Fruit fly (Drosophila melanogaster): ENCODE measurements around the gene LysE.

LysE gene

DNA sequence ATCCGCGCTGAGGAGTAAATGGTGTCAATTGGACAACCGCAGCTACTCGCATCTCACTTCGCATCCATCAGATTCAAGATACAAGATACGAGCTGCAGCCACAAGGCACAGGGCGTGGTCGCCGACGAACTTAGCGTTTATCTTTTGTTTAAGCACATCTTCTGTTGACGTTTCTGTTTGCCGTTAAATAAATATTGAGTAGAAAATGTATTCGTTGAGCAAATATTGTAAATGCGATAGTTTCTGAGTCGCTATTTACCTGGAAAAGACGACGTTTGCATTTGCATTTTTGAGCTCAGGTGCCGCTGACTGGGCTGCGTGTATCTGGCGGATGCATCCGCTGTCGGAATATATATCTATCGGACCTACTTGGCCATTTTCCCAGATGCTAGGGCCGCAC is 46.4 kb upstream of the LysE start (continued):
- TF ChIP-seq CG14860 (GFP tag; IDR thresholded peaks at IDR 0.05; ENCODE audit: partially characterized antibody), result no peak
- TF ChIP-seq mam (GFP tag; optimal IDR thresholded peaks at IDR 0.05), result no peak
- TF ChIP-seq BEAF-32 (GFP tag; optimal IDR thresholded peaks at IDR 0.05), result no peak
- TF ChIP-seq emc (GFP tag; optimal IDR thresholded peaks at IDR 0.05), result no peak
- no peak for TF ChIP-seq cad (GFP tag; optimal IDR thresholded peaks at IDR 0.05)
- peak; percentile 16 for TF ChIP-seq CG12942 (GFP tag; optimal IDR thresholded peaks at IDR 0.05)
- TF ChIP-seq CG5180 (GFP tag; optimal IDR thresholded peaks at IDR 0.05), result peak; percentile 71
- no peak for TF ChIP-seq gsb (GFP tag; IDR thresholded peaks at IDR 0.05)
- no peak for TF ChIP-seq toy (GFP tag; IDR thresholded peaks at IDR 0.05)
- no peak for TF ChIP-seq prd (optimal IDR thresholded peaks at IDR 0.05)
- peak; percentile 10; the same call in 1 of the 3 replicates for TF ChIP-seq prd (GFP tag; IDR thresholded peaks at IDR 0.05)
- TF ChIP-seq dimm (GFP tag; IDR thresholded peaks at IDR 0.05), result no peak
- TF ChIP-seq Drgx (GFP tag; IDR thresholded peaks at IDR 0.05), result no peak
- TF ChIP-seq HmgD (GFP tag; optimal IDR thresholded peaks at IDR 0.05), result no peak
- TF ChIP-seq Hand (GFP tag; optimal IDR thresholded peaks at IDR 0.05), result no peak
- peak; percentile 20 for TF ChIP-seq NC2β (GFP tag; optimal IDR thresholded peaks at IDR 0.05)
- TF ChIP-seq ap (GFP tag; IDR thresholded peaks at IDR 0.05), result 0 out of 2 replicates have a peak, but pooled peaks have one; percentile 10
- no peak for TF ChIP-seq Bteb2 (GFP tag; optimal IDR thresholded peaks at IDR 0.05)
- TF ChIP-seq wor (GFP tag; IDR thresholded peaks at IDR 0.05), result no peak
- no peak for TF ChIP-seq row (GFP tag; IDR thresholded peaks at IDR 0.05)
- peak; percentile 65 for TF ChIP-seq gcm (GFP tag; optimal IDR thresholded peaks at IDR 0.05)
- TF ChIP-seq CG10462 (GFP tag; optimal IDR thresholded peaks at IDR 0.05), result no peak
- TF ChIP-seq Doc2 (GFP tag; IDR thresholded peaks at IDR 0.05), result no peak
- TF ChIP-seq Nf-YB (GFP tag; optimal IDR thresholded peaks at IDR 0.05), result peak; percentile 41
- no peak for TF ChIP-seq maf-S (GFP tag; optimal IDR thresholded peaks at IDR 0.05)
- TF ChIP-seq ttk (GFP tag; IDR thresholded peaks at IDR 0.05), result no peak
- no peak for TF ChIP-seq esg (GFP tag; conservative IDR thresholded peaks at IDR 0.05)
- TF ChIP-seq dpn (GFP tag; optimal IDR thresholded peaks at IDR 0.05), result no peak
- TF ChIP-seq gce (GFP tag; IDR thresholded peaks at IDR 0.05), result peak; percentile 76
- TF ChIP-seq Ravus (GFP tag; IDR thresholded peaks at IDR 0.05), result no peak
- TF ChIP-seq Dek (tag; optimal IDR thresholded peaks at IDR 0.05), result no peak
- TF ChIP-seq Hr3 (GFP tag; optimal IDR thresholded peaks at IDR 0.05), result no peak
- peak; percentile 47 for TF ChIP-seq CG18599 (GFP tag; optimal IDR thresholded peaks at IDR 0.05)
- TF ChIP-seq CG6272 (GFP tag; IDR thresholded peaks at IDR 0.05), result no peak
- peak; percentile 58 for TF ChIP-seq dmrt11E (tag; optimal IDR thresholded peaks at IDR 0.05)
- TF ChIP-seq CG7745 (tag; optimal IDR thresholded peaks at IDR 0.05), result peak; percentile 63
- no peak for TF ChIP-seq CG4404 (GFP tag; IDR thresholded peaks at IDR 0.05)
- no peak for TF ChIP-seq Hmx (GFP tag; optimal IDR thresholded peaks at IDR 0.05)
- no peak for TF ChIP-seq Dfd (GFP tag; optimal IDR thresholded peaks at IDR 0.05)
- no peak for TF ChIP-seq tgo (GFP tag; IDR thresholded peaks at IDR 0.05)
- no peak for TF ChIP-seq pum (GFP tag; optimal IDR thresholded peaks at IDR 0.05)
- peak; percentile 1 for TF ChIP-seq CG30431 (GFP tag; optimal IDR thresholded peaks at IDR 0.05)
- no peak for TF ChIP-seq CG15514 (GFP tag; optimal IDR thresholded peaks at IDR 0.05)
- TF ChIP-seq CG17568 (GFP tag; optimal IDR thresholded peaks at IDR 0.05), result peak; percentile 84
- TF ChIP-seq CG10654 (GFP tag; optimal IDR thresholded peaks at IDR 0.05), result peak; percentile 25
- no peak for TF ChIP-seq vfl (GFP tag; optimal IDR thresholded peaks at IDR 0.05)
- TF ChIP-seq CG9727 (GFP tag; optimal IDR thresholded peaks at IDR 0.05), result peak; percentile 75
- TF ChIP-seq Sry-δ (GFP tag; optimal IDR thresholded peaks at IDR 0.05), result no peak
- no peak for TF ChIP-seq fd3F (GFP tag; optimal IDR thresholded peaks at IDR 0.05)
- no peak for TF ChIP-seq Neu2 (GFP tag; optimal IDR thresholded peaks at IDR 0.05; ENCODE audit: borderline replicate concordance)
- peak; percentile 54 for TF ChIP-seq Side (GFP tag; optimal IDR thresholded peaks at IDR 0.05)
- TF ChIP-seq Abd-B (GFP tag; optimal IDR thresholded peaks at IDR 0.05), result no peak
- no peak for TF ChIP-seq nmo (GFP tag; optimal IDR thresholded peaks at IDR 0.05)
